Worm (Caenorhabditis elegans) whole organism, L2 larva: ENCODE measurements around the gene R07B1.5.
A peak's percentile ranks its signal among the peaks of the same experiment; 100 is the strongest.

Experiments
- C34F6.9 ChIP-seq: fragments of 150-350 bp; optimal IDR thresholded peaks from 2 replicates; lab custom pipeline; 2014; ENCODE audit warnings: missing biosample characterization, missing genetic modification characterization
- F13H6.1 ChIP-seq: sonication (generic microtip); optimal IDR thresholded peaks from 2 replicates; lab custom pipeline; 2016; ENCODE audit warnings: missing genetic modification characterization, missing compliant biosample characterization
- R02D3.7 ChIP-seq: fragments of 150-350 bp; optimal IDR thresholded peaks from 2 replicates; lab custom pipeline; 2014; ENCODE audit warnings: missing biosample characterization, missing genetic modification characterization
- Y55F3AM.14 ChIP-seq: fragments of 200-800 bp; sonication (Bioruptor generic); optimal IDR thresholded peaks from 2 replicates; lab custom pipeline; 2018; ENCODE audit warnings: mild to moderate bottlenecking, missing genetic modification characterization, missing compliant biosample characterization
- ZK546.5 ChIP-seq: sonication (generic microtip); optimal IDR thresholded peaks from 2 replicates; lab custom pipeline; 2017; ENCODE audit warnings: missing biosample characterization, missing genetic modification characterization
- alr-1 ChIP-seq: fragments of 150-350 bp; optimal IDR thresholded peaks from 2 replicates; lab custom pipeline; 2014; ENCODE audit warnings: missing biosample characterization, missing genetic modification characterization
- aly-2 ChIP-seq: fragments of 150-350 bp; optimal IDR thresholded peaks from 2 replicates; lab custom pipeline; 2014; ENCODE audit warnings: missing biosample characterization, missing genetic modification characterization
- ama-1 ChIP-seq: fragments of 150-350 bp; optimal IDR thresholded peaks from 2 replicates; lab custom pipeline; 2018; ENCODE audit warnings: inconsistent platforms
- blmp-1 ChIP-seq: sonication (generic microtip); optimal IDR thresholded peaks from 2 replicates; lab custom pipeline; 2017; ENCODE audit warnings: missing genetic modification characterization, mild to moderate bottlenecking, missing compliant biosample characterization, antibody characterized with exemption, moderate library complexity; ENCODE audit not compliant: insufficient read depth
- ceh-16 ChIP-seq: fragments of 150-350 bp; optimal IDR thresholded peaks from 2 replicates; lab custom pipeline; 2014; ENCODE audit warnings: missing biosample characterization, missing genetic modification characterization
- ceh-82 ChIP-seq: fragments of 150-350 bp; optimal IDR thresholded peaks from 2 replicates; lab custom pipeline; 2014; ENCODE audit warnings: missing biosample characterization, missing genetic modification characterization
- crh-2 ChIP-seq: sonication (generic microtip); optimal IDR thresholded peaks from 2 replicates; lab custom pipeline; 2017; ENCODE audit warnings: missing biosample characterization, missing genetic modification characterization
- dmd-4 ChIP-seq: sonication (generic microtip); optimal IDR thresholded peaks from 2 replicates; lab custom pipeline; 2017; ENCODE audit warnings: missing biosample characterization, missing genetic modification characterization
- egl-27 ChIP-seq: sonication (generic microtip); optimal IDR thresholded peaks from 3 replicates; lab custom pipeline; 2017; ENCODE audit warnings: missing biosample characterization, missing genetic modification reagents, missing genetic modification characterization
- elt-1 ChIP-seq: fragments of 150-350 bp; optimal IDR thresholded peaks from 2 replicates; lab custom pipeline; 2014; ENCODE audit warnings: missing biosample characterization, missing genetic modification characterization
- elt-3 ChIP-seq: sonication (generic microtip); optimal IDR thresholded peaks from 2 replicates; lab custom pipeline; 2017; ENCODE audit warnings: missing biosample characterization, missing genetic modification characterization
- fos-1 ChIP-seq: fragments of 150-350 bp; optimal IDR thresholded peaks from 2 replicates; lab custom pipeline; 2014; ENCODE audit warnings: missing biosample characterization, missing genetic modification characterization
- gmeb-1 ChIP-seq: fragments of 150-350 bp; optimal IDR thresholded peaks from 2 replicates; lab custom pipeline; 2014; ENCODE audit warnings: missing biosample characterization, missing genetic modification characterization
- lin-11 ChIP-seq: fragments of 150-350 bp; sonication (generic microtip); optimal IDR thresholded peaks from 2 replicates; lab custom pipeline; 2014; ENCODE audit warnings: missing biosample characterization, missing genetic modification characterization, inconsistent platforms, mixed read lengths
- lin-13 ChIP-seq: fragments of 150-350 bp; optimal IDR thresholded peaks from 2 replicates; lab custom pipeline; 2014; ENCODE audit warnings: missing biosample characterization, missing genetic modification reagents, missing genetic modification characterization
- lin-39 ChIP-seq: fragments of 150-350 bp; optimal IDR thresholded peaks from 2 replicates; lab custom pipeline; 2014; ENCODE audit warnings: missing biosample characterization, missing genetic modification reagents, missing genetic modification characterization
- lsy-2 ChIP-seq, 2 experiments: fragments of 150-350 bp in 1 of 2; sonication (generic microtip) in 1 of 2; optimal IDR thresholded peaks; 2 replicates each; lab custom pipeline; 2014 to 2017; ENCODE audit warnings: missing biosample characterization in 2 of 2, missing genetic modification characterization in 2 of 2
- mab-5 ChIP-seq: fragments of 150-350 bp; optimal IDR thresholded peaks from 2 replicates; lab custom pipeline; 2014; ENCODE audit warnings: missing biosample characterization, missing genetic modification characterization
- mbf-1 ChIP-seq: sonication (generic microtip); optimal IDR thresholded peaks from 2 replicates; lab custom pipeline; 2017; ENCODE audit warnings: missing biosample characterization, missing genetic modification characterization
- mdl-1 ChIP-seq, 2 experiments: fragments of 150-350 bp in 1 of 2; sonication (generic microtip) in 1 of 2; optimal IDR thresholded peaks; 2 replicates each; lab custom pipeline; 2017; ENCODE audit warnings: missing biosample characterization in 2 of 2, missing genetic modification characterization in 2 of 2
- nhr-10 ChIP-seq: sonication (generic microtip); optimal IDR thresholded peaks from 2 replicates; lab custom pipeline; 2017; ENCODE audit warnings: missing biosample characterization, missing genetic modification characterization
- nhr-11 ChIP-seq: fragments of 150-350 bp; optimal IDR thresholded peaks from 2 replicates; lab custom pipeline; 2014; ENCODE audit warnings: missing biosample characterization, missing genetic modification characterization
- nhr-12 ChIP-seq: fragments of 150-350 bp; optimal IDR thresholded peaks from 2 replicates; lab custom pipeline; 2014; ENCODE audit warnings: missing biosample characterization, missing genetic modification characterization
- nhr-129 ChIP-seq: fragments of 150-350 bp; optimal IDR thresholded peaks from 2 replicates; lab custom pipeline; 2014; ENCODE audit warnings: missing biosample characterization, missing genetic modification characterization
- nhr-21 ChIP-seq: fragments of 150-350 bp; optimal IDR thresholded peaks from 2 replicates; lab custom pipeline; 2014; ENCODE audit warnings: missing biosample characterization, missing genetic modification characterization
- nhr-23 ChIP-seq: fragments of 150-350 bp; optimal IDR thresholded peaks from 2 replicates; lab custom pipeline; 2014; ENCODE audit warnings: missing biosample characterization, missing genetic modification reagents, missing genetic modification characterization
- nhr-237 ChIP-seq: fragments of 150-350 bp; optimal IDR thresholded peaks from 2 replicates; lab custom pipeline; 2014; ENCODE audit warnings: missing biosample characterization, missing genetic modification characterization
- nhr-25 ChIP-seq: fragments of 150-350 bp; sonication (generic microtip); optimal IDR thresholded peaks from 3 replicates; lab custom pipeline; 2014; ENCODE audit warnings: missing biosample characterization, missing genetic modification characterization
- nhr-6 ChIP-seq: fragments of 150-350 bp; optimal IDR thresholded peaks from 2 replicates; lab custom pipeline; 2014; ENCODE audit warnings: missing biosample characterization, missing genetic modification characterization
- nhr-77 ChIP-seq: fragments of 150-350 bp; optimal IDR thresholded peaks from 2 replicates; lab custom pipeline; 2014; ENCODE audit warnings: missing biosample characterization, missing genetic modification characterization
- peb-1 ChIP-seq: fragments of 150-350 bp; optimal IDR thresholded peaks from 2 replicates; lab custom pipeline; 2014; ENCODE audit warnings: missing biosample characterization, missing genetic modification characterization
- sem-4 ChIP-seq: fragments of 150-350 bp; optimal IDR thresholded peaks from 2 replicates; lab custom pipeline; 2014; ENCODE audit warnings: missing biosample characterization, missing genetic modification reagents, missing genetic modification characterization
- skn-1 ChIP-seq: sonication (generic microtip); optimal IDR thresholded peaks from 2 replicates; lab custom pipeline; 2017; ENCODE audit warnings: missing biosample characterization, missing genetic modification characterization
- sma-3 ChIP-seq: sonication (generic microtip); optimal IDR thresholded peaks from 2 replicates; lab custom pipeline; 2016; ENCODE audit warnings: missing genetic modification reagents, missing genetic modification characterization, missing compliant biosample characterization
- sma-9 ChIP-seq, 2 experiments: fragments of 150-350 bp in 1 of 2; sonication (generic microtip) in 1 of 2; optimal IDR thresholded peaks; 2 replicates each; lab custom pipeline; 2014 to 2016; ENCODE audit warnings: missing genetic modification characterization in 2 of 2, mild to moderate bottlenecking in 1 of 2, missing biosample characterization in 1 of 2, missing compliant biosample characterization in 1 of 2, missing genetic modification reagents in 1 of 2, moderate library complexity in 1 of 2
- snpc-4 ChIP-seq: fragments of 150-350 bp; optimal IDR thresholded peaks from 2 replicates; lab custom pipeline; 2014; ENCODE audit warnings: missing biosample characterization, missing genetic modification characterization
- unc-39 ChIP-seq: fragments of 150-350 bp; optimal IDR thresholded peaks from 2 replicates; lab custom pipeline; 2014; ENCODE audit warnings: missing biosample characterization, missing genetic modification characterization
- unc-55 ChIP-seq: fragments of 150-350 bp; sonication (generic microtip); optimal IDR thresholded peaks from 3 replicates; lab custom pipeline; 2014; ENCODE audit warnings: missing biosample characterization, missing genetic modification reagents, missing genetic modification characterization
- unc-62 ChIP-seq: fragments of 150-350 bp; optimal IDR thresholded peaks from 2 replicates; lab custom pipeline; 2014; ENCODE audit warnings: missing biosample characterization, missing genetic modification reagents, missing genetic modification characterization
- zag-1 ChIP-seq: fragments of 150-350 bp; optimal IDR thresholded peaks from 2 replicates; lab custom pipeline; 2014; ENCODE audit warnings: missing biosample characterization, missing genetic modification characterization
- ztf-1 ChIP-seq: fragments of 200-800 bp; sonication (Bioruptor generic); conservative IDR thresholded peaks from 2 replicates; pipeline ENCODE4 v1.3.6; 2022; ENCODE audit warnings: missing genetic modification characterization, missing compliant biosample characterization
- ztf-11 ChIP-seq: sonication (generic microtip); optimal IDR thresholded peaks from 2 replicates; lab custom pipeline; 2017; ENCODE audit warnings: missing biosample characterization, missing genetic modification characterization
- ztf-4 ChIP-seq: fragments of 150-350 bp; optimal IDR thresholded peaks from 2 replicates; lab custom pipeline; 2014; ENCODE audit warnings: missing biosample characterization, missing genetic modification characterization

R07B1.5 gene

DNA sequence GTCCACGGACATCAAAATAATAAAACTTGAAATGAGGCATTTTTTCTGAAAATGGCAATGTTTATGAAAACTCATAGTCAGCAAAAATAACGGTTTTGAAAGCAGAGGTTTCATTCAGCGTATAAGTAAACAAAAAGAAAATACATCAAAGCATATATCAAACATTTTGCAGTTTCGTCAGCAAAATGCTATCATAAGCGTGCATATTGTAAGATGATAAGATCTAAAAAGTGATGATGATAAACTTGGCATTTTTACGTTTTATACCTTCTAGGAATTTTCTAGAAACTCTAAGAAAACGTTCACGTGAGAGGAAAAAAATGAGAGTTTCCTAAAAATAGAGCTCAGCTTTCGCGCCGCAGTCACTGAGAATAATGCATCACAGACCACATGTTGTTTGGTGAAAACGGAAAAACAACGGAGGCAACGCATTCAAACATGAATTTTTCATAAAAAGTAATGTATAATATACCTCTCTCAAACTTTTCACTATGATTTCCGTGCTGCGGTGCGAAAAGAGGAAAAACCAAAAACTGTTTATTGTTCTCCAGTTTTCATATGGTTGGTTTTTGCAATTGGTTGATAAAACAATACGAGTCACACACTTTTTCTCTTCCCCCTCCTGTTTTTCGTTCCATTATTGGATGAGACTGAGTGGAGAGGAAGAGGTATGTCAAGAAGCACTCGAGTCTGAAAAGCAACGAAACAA is at the start of gene R07B1.5, which contains the start of gene gst-36:
R07B1.5 (plus strand) TSS at position 665 of the 709 bp plus-strand sequence.
gst-36 (minus strand) TSS at position 45 of the 709 bp plus-strand sequence.
- no peak for TF ChIP-seq gmeb-1
- TF ChIP-seq skn-1 (tag; lab: Kevin White, UChicago), result peak; percentile 39
- peak; percentile 33 for TF ChIP-seq crh-2
- peak; percentile 64 for TF ChIP-seq fos-1 (tag; lab: Kevin White, UChicago)

ce11 chrX:9814132-9814811 is 49.1 kb upstream of the R07B1.5 start:
- TF ChIP-seq nhr-23 (tag; lab: Kevin White, UChicago) (no peak), skn-1 (tag; lab: Kevin White, UChicago) (no peak), nhr-25 (no peak), ama-1 (lab: Kevin White, UChicago) (no peak), mab-5 (tag; lab: Kevin White, UChicago) (no peak), nhr-10 (no peak), snpc-4 (tag; lab: Kevin White, UChicago) (no peak), unc-62 (no peak), lin-13 (GFP tag; lab: Kevin White, UChicago) (no peak), nhr-129 (tag; lab: Kevin White, UChicago) (peak; percentile 37), mdl-1 (tag; optimal IDR thresholded peaks at IDR 0.05; lab: Kevin White, UChicago) (no peak), nhr-12 (tag; lab: Kevin White, UChicago) (no peak), unc-55 (GFP tag; lab: Kevin White, UChicago) (peak; percentile 24), lsy-2 (tag; optimal IDR thresholded peaks at IDR 0.05; lab: Kevin White, UChicago) (no peak), sma-9 (GFP tag; optimal IDR thresholded peaks at IDR 0.05; lab: Kevin White, UChicago) (peak; percentile 48), sma-9 (tag; optimal IDR thresholded peaks at IDR 0.05; lab: Kevin White, UChicago) (no peak), nhr-11 (tag; lab: Kevin White, UChicago) (no peak), zag-1 (tag; lab: Kevin White, UChicago) (peak; percentile 58), aly-2 (no peak), sem-4 (tag; lab: Kevin White, UChicago) (no peak), blmp-1 (no peak), ztf-1 (no peak), ceh-16 (tag; lab: Kevin White, UChicago) (no peak), peb-1 (tag; lab: Kevin White, UChicago) (no peak), nhr-21 (tag; lab: Kevin White, UChicago) (no peak), crh-2 (peak; percentile 23), fos-1 (tag; lab: Kevin White, UChicago) (no peak), mbf-1 (tag; lab: Kevin White, UChicago) (no peak), ztf-11 (tag; lab: Kevin White, UChicago) (no peak), Y55F3AM.14 (no peak), lin-11 (tag; lab: Kevin White, UChicago) (no peak), ztf-4 (tag; lab: Kevin White, UChicago) (no peak), C34F6.9 (tag; lab: Kevin White, UChicago) (peak; percentile 55), gmeb-1 (no peak), egl-27 (tag; lab: Kevin White, UChicago) (no peak), ceh-82 (tag; lab: Kevin White, UChicago) (no peak), elt-3 (no peak), R02D3.7 (tag; lab: Kevin White, UChicago) (no peak), F13H6.1 (no peak), nhr-237 (no peak), elt-1 (tag; lab: Kevin White, UChicago) (no peak), lin-39 (no peak), dmd-4 (tag; lab: Kevin White, UChicago) (no peak), sma-3 (GFP tag; lab: Kevin White, UChicago) (no peak), unc-39 (tag; lab: Kevin White, UChicago) (no peak), ZK546.5 (tag; lab: Kevin White, UChicago) (no peak), alr-1 (tag; lab: Kevin White, UChicago) (no peak), nhr-6 (tag; lab: Kevin White, UChicago) (no peak), nhr-77 (no peak)
